Fruit fly (Drosophila melanogaster) Kc167 (cell line): Measurements from ENCODE around the gene Tim17b1.

Experiments used
- Myc ChIP-seq: fragments of >200 bp; optimal IDR thresholded peaks from 2 replicates; lab custom pipeline; 2017; ENCODE audit warnings: missing external identifiers
- Sin3A ChIP-seq: fragments of >200 bp; optimal IDR thresholded peaks from 2 replicates; lab custom pipeline; 2018; ENCODE audit warnings: missing external identifiers
- h ChIP-seq: fragments of >200 bp; optimal IDR thresholded peaks from 3 replicates; lab custom pipeline; 2018; ENCODE audit warnings: missing external identifiers
- insv ChIP-seq: fragments of >200 bp; optimal IDR thresholded peaks from 3 replicates; lab custom pipeline; 2018; ENCODE audit warnings: missing external identifiers
- psq ChIP-seq: fragments of >200 bp; optimal IDR thresholded peaks from 2 replicates; lab custom pipeline; 2017; ENCODE audit warnings: missing external identifiers
- ttk ChIP-seq: sonication (Bioruptor generic); optimal IDR thresholded peaks from 2 replicates; lab custom pipeline; 2017; ENCODE audit warnings: missing external identifiers

- TF ChIP-seq Myc (lab: Kevin White, UChicago): no peak
- no peak for TF ChIP-seq insv
- no peak for TF ChIP-seq Sin3A (lab: Kevin White, UChicago)
- no peak for TF ChIP-seq h (lab: Kevin White, UChicago)
- no peak for TF ChIP-seq ttk (lab: Kevin White, UChicago)
- TF ChIP-seq psq: no peak
Measured at dm6 chr3R:5281094-5281493, 18.9 kb upstream of the Tim17b1 start.
